Worm (Caenorhabditis elegans) whole organism, young adult: ENCODE measurements around the gene eps-8.

ENCODE experiments used
- B0261.1 ChIP-seq: sonication (generic microtip); optimal IDR thresholded peaks from 2 replicates; lab custom pipeline; 2016; ENCODE audit warnings: mild to moderate bottlenecking, missing genetic modification characterization, moderate library complexity, missing compliant biosample characterization
- C06A6.2 ChIP-seq: fragments of 200-800 bp; sonication (Bioruptor generic); conservative IDR thresholded peaks from 2 replicates; pipeline ENCODE4 v1.3.6; 2022; ENCODE audit warnings: missing genetic modification characterization, missing compliant biosample characterization
- C17E4.6 ChIP-seq: fragments of 200-800 bp; sonication (Bioruptor generic); IDR thresholded peaks from 2 replicates; pipeline ENCODE4 v1.3.6; 2022; ENCODE audit warnings: missing genetic modification reagents, missing genetic modification characterization, missing compliant biosample characterization
- F49E8.2 ChIP-seq: sonication (generic microtip); optimal IDR thresholded peaks from 3 replicates; lab custom pipeline; 2017; ENCODE audit warnings: missing genetic modification characterization, mild to moderate bottlenecking, missing compliant biosample characterization, antibody characterized with exemption, moderate library complexity; ENCODE audit not compliant: insufficient read depth
- Y53G8AR.9 ChIP-seq: fragments of 200-800 bp; sonication (Bioruptor generic); conservative IDR thresholded peaks from 2 replicates; pipeline ENCODE4 v1.3.6; 2022; ENCODE audit warnings: missing genetic modification reagents, missing genetic modification characterization, missing compliant biosample characterization
- Y56A3A.18 ChIP-seq: fragments of 200-800 bp; sonication (Bioruptor generic); IDR thresholded peaks from 2 replicates; pipeline ENCODE4 v1.3.6; 2022; ENCODE audit warnings: missing genetic modification reagents, missing genetic modification characterization, missing compliant biosample characterization
- Y79H2A.3 ChIP-seq: fragments of 200-800 bp; sonication (Bioruptor generic); conservative IDR thresholded peaks from 2 replicates; pipeline ENCODE4 v1.3.6; 2022; ENCODE audit warnings: missing genetic modification reagents, missing genetic modification characterization, missing compliant biosample characterization
- ZK185.1 ChIP-seq: sonication (generic microtip); optimal IDR thresholded peaks from 2 replicates; lab custom pipeline; 2016; ENCODE audit warnings: mild to moderate bottlenecking, missing genetic modification characterization, missing compliant biosample characterization; ENCODE audit not compliant: poor library complexity, severe bottlenecking
- aptf-2 ChIP-seq: fragments of 200-800 bp; sonication (Bioruptor generic); conservative IDR thresholded peaks from 2 replicates; pipeline ENCODE4 v1.3.6; 2022; ENCODE audit warnings: missing genetic modification reagents, missing genetic modification characterization, missing compliant biosample characterization
- aptf-3 ChIP-seq: fragments of 200-800 bp; sonication (Bioruptor generic); IDR thresholded peaks from 2 replicates; pipeline ENCODE4 v1.3.6; 2022; ENCODE audit warnings: missing genetic modification characterization, missing compliant biosample characterization
- athp-1 ChIP-seq: sonication (generic microtip); optimal IDR thresholded peaks from 2 replicates; lab custom pipeline; 2017; ENCODE audit warnings: mild to moderate bottlenecking, missing genetic modification characterization, missing compliant biosample characterization
- attf-5 ChIP-seq: fragments of 200-800 bp; sonication (Bioruptor generic); optimal IDR thresholded peaks from 2 replicates; lab custom pipeline; 2018; ENCODE audit warnings: mild to moderate bottlenecking, missing genetic modification characterization, missing compliant biosample characterization
- attf-6 ChIP-seq: fragments of 200-800 bp; sonication (Bioruptor generic); IDR thresholded peaks from 2 replicates; pipeline ENCODE4 v1.3.6; 2022; ENCODE audit warnings: missing genetic modification reagents, missing genetic modification characterization, missing compliant biosample characterization
- bed-2 ChIP-seq: fragments of 200-800 bp; sonication (Bioruptor generic); IDR thresholded peaks from 2 replicates; pipeline ENCODE4 v1.3.6; 2022; ENCODE audit warnings: missing genetic modification reagents, missing genetic modification characterization, missing compliant biosample characterization
- ccch-3 ChIP-seq: fragments of 200-800 bp; sonication (Bioruptor generic); optimal IDR thresholded peaks from 2 replicates; lab custom pipeline; 2018; ENCODE audit warnings: mild to moderate bottlenecking, missing genetic modification characterization, missing compliant biosample characterization
- cebp-1 ChIP-seq, 2 experiments: fragments of 200-800 bp in 1 of 2; sonication (Bioruptor generic) in 1 of 2; sonication (generic microtip) in 1 of 2; IDR thresholded peaks in 1 of 2; optimal IDR thresholded peaks in 1 of 2; 2 replicates each; pipeline versions ENCODE4 v1.3.6 to Lab custom; 2017 to 2022; ENCODE audit warnings: missing compliant biosample characterization in 2 of 2, missing genetic modification characterization in 2 of 2, mild to moderate bottlenecking in 1 of 2, missing genetic modification reagents in 1 of 2, moderate library complexity in 1 of 2
- cebp-2 ChIP-seq: fragments of 200-800 bp; sonication (Bioruptor generic); IDR thresholded peaks from 2 replicates; pipeline ENCODE4 v1.3.6; 2022; ENCODE audit warnings: missing genetic modification characterization, missing compliant biosample characterization
- ceh-100 ChIP-seq: fragments of 200-800 bp; sonication (Bioruptor generic); IDR thresholded peaks from 2 replicates; pipeline ENCODE4 v1.3.6; 2022; ENCODE audit warnings: missing genetic modification reagents, missing genetic modification characterization, missing compliant biosample characterization
- ceh-27 ChIP-seq: fragments of 200-800 bp; sonication (Bioruptor generic); optimal IDR thresholded peaks from 2 replicates; lab custom pipeline; 2018; ENCODE audit warnings: mild to moderate bottlenecking, missing genetic modification characterization, moderate library complexity, missing compliant biosample characterization
- ceh-91 ChIP-seq: fragments of 200-800 bp; sonication (Bioruptor generic); IDR thresholded peaks from 2 replicates; pipeline ENCODE4 v1.3.6; 2022; ENCODE audit warnings: missing genetic modification reagents, missing genetic modification characterization, missing compliant biosample characterization
- die-1 ChIP-seq: sonication (generic microtip); optimal IDR thresholded peaks from 2 replicates; lab custom pipeline; 2016; ENCODE audit warnings: missing genotype, mild to moderate bottlenecking, missing genetic modification characterization, missing compliant biosample characterization
- dox-1 ChIP-seq: fragments of 200-800 bp; sonication (Bioruptor generic); IDR thresholded peaks from 2 replicates; pipeline ENCODE4 v1.3.6; 2022; ENCODE audit warnings: missing genetic modification reagents, missing genetic modification characterization, missing compliant biosample characterization
- dpff-1 ChIP-seq: sonication (generic microtip); optimal IDR thresholded peaks from 2 replicates; lab custom pipeline; 2017; ENCODE audit warnings: mild to moderate bottlenecking, missing genetic modification characterization, missing compliant biosample characterization
- efl-1 ChIP-seq: fragments of 150-350 bp; optimal IDR thresholded peaks from 2 replicates; lab custom pipeline; 2014; ENCODE audit warnings: missing biosample characterization, missing genetic modification reagents, missing genetic modification characterization
- egrh-3 ChIP-seq: fragments of 200-800 bp; sonication (Bioruptor generic); IDR thresholded peaks from 2 replicates; pipeline ENCODE4 v1.3.6; 2022; ENCODE audit warnings: missing genetic modification reagents, missing genetic modification characterization, missing compliant biosample characterization
- hmg-1.2 ChIP-seq: fragments of 200-800 bp; sonication (Bioruptor generic); IDR thresholded peaks from 2 replicates; pipeline ENCODE4 v1.3.6; 2022; ENCODE audit warnings: missing genetic modification reagents, missing genetic modification characterization, missing compliant biosample characterization
- lin-35 ChIP-seq, 3 experiments: fragments of 150-350 bp in 2 of 3; sonication (generic microtip) in 1 of 3; optimal IDR thresholded peaks; 2 replicates each; lab custom pipeline; 2014 to 2018; ENCODE audit warnings: missing biosample characterization in 3 of 3, missing genetic modification characterization in 3 of 3, missing genetic modification reagents in 3 of 3
- lin-54 ChIP-seq: fragments of 200-800 bp; sonication (Bioruptor generic); optimal IDR thresholded peaks from 2 replicates; lab custom pipeline; 2018; ENCODE audit warnings: mild to moderate bottlenecking, missing genetic modification characterization, missing compliant biosample characterization
- lsy-27 ChIP-seq: sonication (generic microtip); optimal IDR thresholded peaks from 2 replicates; lab custom pipeline; 2017; ENCODE audit warnings: missing genetic modification characterization, mild to moderate bottlenecking, missing compliant biosample characterization, antibody characterized with exemption, missing genotype, borderline replicate concordance; ENCODE audit not compliant: insufficient read depth
- mes-4 ChIP-seq: sonication (generic microtip); optimal IDR thresholded peaks from 2 replicates; lab custom pipeline; 2016; ENCODE audit warnings: missing genotype, missing genetic modification characterization, missing compliant biosample characterization
- nfyb-1 ChIP-seq: fragments of 200-800 bp; sonication (Bioruptor generic); IDR thresholded peaks from 2 replicates; pipeline ENCODE4 v1.3.6; 2022; ENCODE audit warnings: missing genetic modification reagents, missing genetic modification characterization, missing compliant biosample characterization
- rcor-1 ChIP-seq: fragments of 200-800 bp; sonication (Bioruptor generic); IDR thresholded peaks from 2 replicates; pipeline ENCODE4 v1.3.6; 2022; ENCODE audit warnings: missing genetic modification reagents, missing genetic modification characterization, missing compliant biosample characterization
- repo-1 ChIP-seq: sonication (generic microtip); optimal IDR thresholded peaks from 2 replicates; lab custom pipeline; 2017; ENCODE audit warnings: mild to moderate bottlenecking, missing genetic modification characterization, missing compliant biosample characterization
- sea-2 ChIP-seq: fragments of 200-800 bp; sonication (Bioruptor generic); IDR thresholded peaks from 2 replicates; pipeline ENCODE4 v1.3.6; 2022; ENCODE audit warnings: missing genetic modification characterization, missing compliant biosample characterization
- snpc-3.4 ChIP-seq: sonication (generic microtip); optimal IDR thresholded peaks from 2 replicates; lab custom pipeline; 2017; ENCODE audit warnings: missing genetic modification characterization, mild to moderate bottlenecking, missing compliant biosample characterization, antibody characterized with exemption, moderate library complexity, missing genotype, missing genetic modification reagents
- snpc-4 ChIP-seq, 5 experiments: fragments of 150-350 bp in 1 of 5; sonication (generic microtip) in 4 of 5; optimal IDR thresholded peaks; 2 replicates each; lab custom pipeline; 2014 to 2018; ENCODE audit warnings: missing genetic modification characterization in 5 of 5, missing biosample characterization in 3 of 5, antibody characterized with exemption in 2 of 5, mild to moderate bottlenecking in 2 of 5, missing compliant biosample characterization in 2 of 5, missing genotype in 2 of 5, moderate library complexity in 2 of 5, missing genetic modification reagents in 1 of 5
- tlf-1 ChIP-seq: fragments of 200-800 bp; sonication (Bioruptor generic); optimal IDR thresholded peaks from 2 replicates; lab custom pipeline; 2018; ENCODE audit warnings: mild to moderate bottlenecking, missing genetic modification characterization, missing compliant biosample characterization
- unc-130 ChIP-seq: sonication (generic microtip); optimal IDR thresholded peaks from 2 replicates; lab custom pipeline; 2016; ENCODE audit warnings: missing genetic modification reagents, missing genetic modification characterization, missing compliant biosample characterization
- ztf-18 ChIP-seq: sonication (generic microtip); optimal IDR thresholded peaks from 2 replicates; lab custom pipeline; 2016; ENCODE audit warnings: missing genotype, mild to moderate bottlenecking, missing genetic modification characterization, missing compliant biosample characterization
- ztf-22 ChIP-seq: fragments of 200-800 bp; sonication (Bioruptor generic); optimal IDR thresholded peaks from 2 replicates; lab custom pipeline; 2018; ENCODE audit warnings: mild to moderate bottlenecking, missing genetic modification characterization, moderate library complexity, missing compliant biosample characterization
- ztf-25 ChIP-seq: fragments of 200-800 bp; sonication (Bioruptor generic); IDR thresholded peaks from 2 replicates; pipeline ENCODE4 v1.3.6; 2022; ENCODE audit warnings: missing genetic modification reagents, missing genetic modification characterization, missing compliant biosample characterization
- ztf-26 ChIP-seq: sonication (generic microtip); optimal IDR thresholded peaks from 2 replicates; lab custom pipeline; 2017; ENCODE audit warnings: missing genetic modification characterization, missing compliant biosample characterization
- ztf-3 ChIP-seq: fragments of 200-800 bp; sonication (Bioruptor generic); optimal IDR thresholded peaks from 2 replicates; lab custom pipeline; 2018; ENCODE audit warnings: mild to moderate bottlenecking, missing genetic modification characterization, missing compliant biosample characterization
- ztf-6 ChIP-seq: fragments of 200-800 bp; sonication (Bioruptor generic); IDR thresholded peaks from 2 replicates; pipeline ENCODE4 v1.3.6; 2022; ENCODE audit warnings: missing genetic modification reagents, missing genetic modification characterization, missing compliant biosample characterization

eps-8 gene

ce11 chrIV:14872320-14872719 is 7.0 kb upstream of the eps-8 start (continued):
- TF ChIP-seq ceh-91 (GFP tag; lab: Robert Waterston, UW): no peak
- peak; percentile 58 for TF ChIP-seq ztf-26 (tag; lab: Kevin White, UChicago)
- TF ChIP-seq snpc-4 (GFP tag; optimal IDR thresholded peaks at IDR 0.05; lab: Kevin White, UChicago): no peak
- TF ChIP-seq snpc-4 (tag; optimal IDR thresholded peaks at IDR 0.05; lab: Kevin White, UChicago): peak in 2 of 4 experiments; percentile 71 to 75

ce11 chrIV:14874926-14875570 is 4.2 kb upstream of the eps-8 start:
- peak; percentile 23 for TF ChIP-seq attf-5 (GFP tag; lab: Kevin White, UChicago)
- TF ChIP-seq athp-1 (tag; lab: Kevin White, UChicago): no peak
- TF ChIP-seq snpc-3.4 (tag; lab: Kevin White, UChicago): peak; percentile 15
- no peak for TF ChIP-seq C06A6.2
- TF ChIP-seq efl-1: no peak
- peak; percentile 36; the same call in 1 of the 2 replicates for TF ChIP-seq hmg-1.2 (GFP tag; lab: Robert Waterston, UW)
- no peak for TF ChIP-seq ceh-91 (GFP tag; lab: Robert Waterston, UW)
- TF ChIP-seq mes-4 (tag; lab: Kevin White, UChicago): no peak
- TF ChIP-seq lin-35 (GFP tag; optimal IDR thresholded peaks at IDR 0.05; lab: Kevin White, UChicago): no peak
- TF ChIP-seq ztf-25 (GFP tag; lab: Robert Waterston, UW): 0 out of 2 replicates have a peak, but pooled peaks have one; percentile 34
- 0 out of 2 replicates have a peak, but pooled peaks have one; percentile 44 for TF ChIP-seq nfyb-1 (GFP tag; lab: Robert Waterston, UW)
- no peak for TF ChIP-seq Y79H2A.3 (GFP tag; lab: Robert Waterston, UW)
- TF ChIP-seq dpff-1 (tag; lab: Kevin White, UChicago): no peak
- TF ChIP-seq cebp-2 (GFP tag; lab: Robert Waterston, UW): no peak
- no peak for TF ChIP-seq rcor-1 (GFP tag; lab: Robert Waterston, UW)
- TF ChIP-seq ztf-18 (tag; lab: Kevin White, UChicago): peak; percentile 66
- TF ChIP-seq Y56A3A.18 (GFP tag; lab: Robert Waterston, UW): no peak
- TF ChIP-seq lsy-27 (tag; lab: Kevin White, UChicago): no peak
- TF ChIP-seq lin-54 (GFP tag; lab: Kevin White, UChicago): no peak
- TF ChIP-seq tlf-1: no peak
- peak; percentile 76 for TF ChIP-seq B0261.1 (tag; lab: Kevin White, UChicago)
- TF ChIP-seq bed-2 (GFP tag; lab: Robert Waterston, UW): no peak
- no peak for TF ChIP-seq ccch-3 (GFP tag; lab: Kevin White, UChicago)
- TF ChIP-seq dox-1 (GFP tag; lab: Robert Waterston, UW): no peak; the same call in 1 of the 2 replicates
- TF ChIP-seq ceh-100 (GFP tag; lab: Robert Waterston, UW): no peak
- no peak for TF ChIP-seq ztf-6 (GFP tag; lab: Robert Waterston, UW)
- no peak for TF ChIP-seq aptf-2 (GFP tag; lab: Robert Waterston, UW)
- no peak for TF ChIP-seq Y53G8AR.9
- no peak for TF ChIP-seq ZK185.1
- no peak for TF ChIP-seq ceh-27 (GFP tag; lab: Kevin White, UChicago)
- peak; percentile 98 for TF ChIP-seq attf-6 (GFP tag; lab: Robert Waterston, UW)
- TF ChIP-seq F49E8.2 (tag; lab: Kevin White, UChicago): peak; percentile 7
- TF ChIP-seq ztf-22 (GFP tag; lab: Kevin White, UChicago): no peak
- no peak for TF ChIP-seq aptf-3 (GFP tag; lab: Robert Waterston, UW)
- no peak for TF ChIP-seq egrh-3 (GFP tag; lab: Robert Waterston, UW)
- TF ChIP-seq sea-2: no peak
- TF ChIP-seq repo-1 (tag; lab: Kevin White, UChicago): no peak
- TF ChIP-seq die-1 (tag; lab: Kevin White, UChicago): peak; percentile 47
- no peak for TF ChIP-seq cebp-1 (GFP tag; IDR thresholded peaks at IDR 0.05; lab: Robert Waterston, UW)
- TF ChIP-seq cebp-1 (tag; optimal IDR thresholded peaks at IDR 0.05; lab: Kevin White, UChicago): peak; percentile 54
- no peak for TF ChIP-seq C17E4.6
- no peak for TF ChIP-seq unc-130 (GFP tag; lab: Kevin White, UChicago)
- no peak for TF ChIP-seq ztf-3
